Fruit fly (Drosophila melanogaster) whole organism: ENCODE results near the gene Or71a.

Experiments used
- CG8478 ChIP-seq: fragments of >200 bp; optimal IDR thresholded peaks from 2 replicates; lab custom pipeline; 2018; ENCODE audit warnings: inconsistent platforms
- Dll ChIP-seq: fragments of >200 bp; optimal IDR thresholded peaks from 2 replicates; lab custom pipeline; 2017
- EcR ChIP-seq, 2 experiments: fragments of >200 bp; optimal IDR thresholded peaks; 2 replicates each; lab custom pipeline; 2017; ENCODE audit warnings: missing biosample characterization in 2 of 2, missing genetic modification characterization in 2 of 2, missing genetic modification reagents in 2 of 2
- pan ChIP-seq: fragments of >200 bp; optimal IDR thresholded peaks from 2 replicates; lab custom pipeline; 2017
- psq ChIP-seq: fragments of >200 bp; optimal IDR thresholded peaks from 2 replicates; lab custom pipeline; 2017
- usp ChIP-seq: fragments of >200 bp; optimal IDR thresholded peaks from 2 replicates; lab custom pipeline; 2017; ENCODE audit warnings: missing biosample characterization, missing genetic modification characterization, mixed read lengths

Or71a gene

dm6 chr3L:15094589-15095288, 16.5 kb upstream of the Or71a start, which contains the start of the genes sstn, Plp and GlyRS:
TSS of gene sstn (minus strand) at chr3L:15094719.
TSS of gene Plp (minus strand) at chr3L:15094724.
TSS of gene GlyRS (plus strand) at chr3L:15095142.
- no peak for TF ChIP-seq psq (lab: Kevin White, UChicago)
- no peak for TF ChIP-seq pan
- TF ChIP-seq EcR (GFP tag; optimal IDR thresholded peaks at IDR 0.05; lab: Kevin White, UChicago) = no peak
- TF ChIP-seq CG8478 (lab: Kevin White, UChicago) = no peak
- TF ChIP-seq Dll (lab: Kevin White, UChicago) = no peak
- TF ChIP-seq usp (GFP tag; lab: Kevin White, UChicago) = no peak

dm6 chr3L:15093929-15094588, 15.8 kb upstream of the Or71a start:
- TF ChIP-seq usp (GFP tag; lab: Kevin White, UChicago) (no peak), pan (no peak), EcR (GFP tag; optimal IDR thresholded peaks at IDR 0.05; lab: Kevin White, UChicago) (no peak), psq (lab: Kevin White, UChicago) (no peak), CG8478 (lab: Kevin White, UChicago) (no peak), Dll (lab: Kevin White, UChicago) (no peak)

- TF ChIP-seq usp (GFP tag; lab: Kevin White, UChicago) (no peak), CG8478 (lab: Kevin White, UChicago) (no peak)
Measured at dm6 chr3L:15089887-15090679, 11.8 kb upstream of the Or71a start.

dm6 chr3L:15089083-15089704, 10.9 kb upstream of the Or71a start:
- TF ChIP-seq Dll (lab: Kevin White, UChicago) (no peak), CG8478 (lab: Kevin White, UChicago) (no peak), pan (no peak), psq (lab: Kevin White, UChicago) (no peak), usp (GFP tag; lab: Kevin White, UChicago) (no peak), EcR (GFP tag; optimal IDR thresholded peaks at IDR 0.05; lab: Kevin White, UChicago) (no peak)

- TF ChIP-seq EcR (GFP tag; optimal IDR thresholded peaks at IDR 0.05; lab: Kevin White, UChicago) (no peak), pan (no peak), usp (GFP tag; lab: Kevin White, UChicago) (no peak)
Measured at dm6 chr3L:15088285-15088684, 10.0 kb upstream of the Or71a start.

dm6 chr3L:15084288-15084687, 6.0 kb upstream of the Or71a start:
- no peak for TF ChIP-seq Dll (lab: Kevin White, UChicago)
- no peak for TF ChIP-seq EcR (GFP tag; optimal IDR thresholded peaks at IDR 0.05; lab: Kevin White, UChicago)
- no peak for TF ChIP-seq psq (lab: Kevin White, UChicago)
- no peak for TF ChIP-seq CG8478 (lab: Kevin White, UChicago)
- TF ChIP-seq pan = no peak
- no peak for TF ChIP-seq usp (GFP tag; lab: Kevin White, UChicago)

dm6 chr3L:15079278-15079677, 1.0 kb upstream of the Or71a start:
- TF ChIP-seq pan = no peak
- TF ChIP-seq usp (GFP tag; lab: Kevin White, UChicago) = no peak
- no peak for TF ChIP-seq Dll (lab: Kevin White, UChicago)
- TF ChIP-seq psq (lab: Kevin White, UChicago) = no peak
- no peak for TF ChIP-seq EcR (GFP tag; optimal IDR thresholded peaks at IDR 0.05; lab: Kevin White, UChicago)
- no peak for TF ChIP-seq CG8478 (lab: Kevin White, UChicago)

dm6 chr3L:15076380-15076779, 1.9 kb downstream of the Or71a start:
- TF ChIP-seq psq (lab: Kevin White, UChicago) = no peak
- no peak for TF ChIP-seq CG8478 (lab: Kevin White, UChicago)
- no peak for TF ChIP-seq EcR (GFP tag; optimal IDR thresholded peaks at IDR 0.05; lab: Kevin White, UChicago)
- TF ChIP-seq pan = no peak
- no peak for TF ChIP-seq Dll (lab: Kevin White, UChicago)
- TF ChIP-seq usp (GFP tag; lab: Kevin White, UChicago) = no peak

dm6 chr3L:15073680-15074079, 4.6 kb downstream of the Or71a start:
- TF ChIP-seq EcR (GFP tag; optimal IDR thresholded peaks at IDR 0.05; lab: Kevin White, UChicago) (no peak), psq (lab: Kevin White, UChicago) (no peak), CG8478 (lab: Kevin White, UChicago) (no peak), pan (no peak), usp (GFP tag; lab: Kevin White, UChicago) (no peak), Dll (lab: Kevin White, UChicago) (no peak)

dm6 chr3L:15072149-15072548, 6.1 kb downstream of the Or71a start:
- no peak for TF ChIP-seq pan
- no peak for TF ChIP-seq psq (lab: Kevin White, UChicago)
- TF ChIP-seq usp (GFP tag; lab: Kevin White, UChicago) = no peak
- TF ChIP-seq CG8478 (lab: Kevin White, UChicago) = no peak
- TF ChIP-seq Dll (lab: Kevin White, UChicago) = no peak
- TF ChIP-seq EcR (GFP tag; optimal IDR thresholded peaks at IDR 0.05; lab: Kevin White, UChicago) = no peak

dm6 chr3L:15064877-15065276, 13.4 kb downstream of the Or71a start, which contains the start of gene Sytbeta:
TSS of gene Sytbeta (minus strand) at chr3L:15064977.
- no peak for TF ChIP-seq EcR (GFP tag; optimal IDR thresholded peaks at IDR 0.05; lab: Kevin White, UChicago)
- no peak for TF ChIP-seq CG8478 (lab: Kevin White, UChicago)
- TF ChIP-seq pan = no peak
- no peak for TF ChIP-seq Dll (lab: Kevin White, UChicago)
- TF ChIP-seq usp (GFP tag; lab: Kevin White, UChicago) = no peak
- TF ChIP-seq psq (lab: Kevin White, UChicago) = no peak
